Fruit fly (Drosophila melanogaster) S2 (cell line): ENCODE results near the gene galectin.

Source experiments
- CG8478 ChIP-seq: fragments of >200 bp; optimal IDR thresholded peaks from 2 replicates; lab custom pipeline; 2018
- CTCF ChIP-seq, 2 experiments: fragments of >200 bp; optimal IDR thresholded peaks; 2 replicates each; lab custom pipeline; 2018

dm6 chr2L:72752-73435 lies 1.3 kb downstream of the galectin start:
- no peak for TF ChIP-seq CG8478 (lab: Kevin White, UChicago)
- TF ChIP-seq CTCF (optimal IDR thresholded peaks at IDR 0.05; lab: Kevin White, UChicago), result peak; percentile 59 to 62
